Fruit fly (Drosophila melanogaster): ENCODE measurements around the gene CG6923.

The CG6923 gene

DNA sequence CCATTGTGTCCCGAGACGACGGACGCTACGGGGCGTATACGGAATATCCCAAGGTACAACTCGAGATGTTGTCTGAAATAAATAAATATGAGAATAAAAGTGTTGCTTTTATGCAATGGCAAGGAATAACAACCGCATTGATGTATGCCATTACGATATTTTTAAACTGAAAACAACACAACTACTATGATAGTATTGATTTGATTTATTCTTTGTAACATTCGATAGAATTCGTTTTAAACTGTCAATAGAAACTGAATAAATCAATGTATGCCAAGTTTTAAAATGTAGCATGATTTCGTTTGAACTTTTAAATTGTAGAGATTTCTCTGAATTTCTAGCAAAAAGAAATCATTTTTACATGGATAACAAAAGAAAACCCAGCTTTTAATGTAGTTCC lies 53.6 kb downstream of the CG6923 start, which contains the start of gene CG14717:
CG14717 (plus strand) TSS at position 301 of the 400 bp plus-strand sequence.
- TF ChIP-seq Rel (GFP tag; optimal IDR thresholded peaks at IDR 0.05) (no peak), Rel (tag; optimal IDR thresholded peaks at IDR 0.05) (no peak), woc (GFP tag; optimal IDR thresholded peaks at IDR 0.05) (no peak), sv (GFP tag; optimal IDR thresholded peaks at IDR 0.05) (no peak), dmrt93B (GFP tag; optimal IDR thresholded peaks at IDR 0.05) (no peak), br (GFP tag; optimal IDR thresholded peaks at IDR 0.05) (no peak), N (GFP tag; optimal IDR thresholded peaks at IDR 0.05) (no peak), Mio (GFP tag; optimal IDR thresholded peaks at IDR 0.05) (no peak), lola (GFP tag; optimal IDR thresholded peaks at IDR 0.05) (no peak), CG32264 (GFP tag; optimal IDR thresholded peaks at IDR 0.05) (no peak), CG9705 (GFP tag; optimal IDR thresholded peaks at IDR 0.05) (no peak), psq (GFP tag; optimal IDR thresholded peaks at IDR 0.05) (no peak), OdsH (GFP tag; optimal IDR thresholded peaks at IDR 0.05) (no peak), ey (GFP tag; optimal IDR thresholded peaks at IDR 0.05) (no peak), dsf (GFP tag; optimal IDR thresholded peaks at IDR 0.05; ENCODE audit: borderline replicate concordance) (no peak), Vsx2 (GFP tag; optimal IDR thresholded peaks at IDR 0.05; ENCODE audit: partially characterized antibody) (no peak)

DNA sequence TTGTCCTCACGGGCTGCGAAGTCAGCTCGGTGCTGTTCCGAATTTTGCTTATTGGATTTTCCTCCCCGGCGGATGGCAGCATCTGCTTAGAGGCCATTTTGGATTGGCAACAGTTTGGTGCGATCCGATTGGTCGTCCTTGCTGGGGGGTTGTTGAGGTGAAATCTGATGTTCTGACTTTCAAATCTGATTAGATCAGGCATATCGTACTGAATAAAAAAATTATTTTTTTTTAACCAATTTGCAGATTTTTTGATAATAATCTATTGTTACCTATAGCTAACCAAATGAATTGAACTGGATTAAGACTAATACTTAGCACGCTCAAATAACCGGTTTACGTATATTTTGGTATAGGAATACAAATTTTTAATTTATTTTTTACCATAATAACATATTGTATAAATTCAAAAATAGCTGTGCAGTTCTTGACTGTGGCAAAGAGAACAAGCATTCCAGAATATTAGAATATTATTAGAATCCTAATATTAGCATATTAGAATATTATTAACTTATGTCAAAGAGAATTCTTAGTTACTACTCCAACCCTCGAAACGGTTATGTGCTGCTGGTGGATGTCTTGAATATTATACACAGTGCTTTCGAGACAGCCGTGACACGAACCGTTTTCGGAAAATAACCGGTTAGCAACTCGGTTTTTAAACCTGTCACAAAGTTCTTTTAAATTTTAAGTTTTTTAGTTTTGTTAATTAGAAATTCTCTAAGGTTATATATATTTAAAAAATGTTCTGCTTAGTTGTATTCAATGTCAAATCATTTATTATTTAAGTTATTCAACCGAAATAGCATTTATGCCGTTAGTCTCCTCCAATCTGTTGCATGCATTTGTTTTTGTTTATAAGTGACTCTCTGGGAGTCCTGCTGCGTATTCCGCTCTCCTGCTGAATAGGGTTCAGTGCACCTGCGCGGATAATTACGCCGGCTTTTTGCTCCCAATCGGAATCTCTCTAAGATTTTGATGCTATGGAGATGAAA lies 55.2 kb downstream of the CG6923 start, which contains the start of gene Fer3:
Fer3 (minus strand) TSS at position 1 of the 995 bp plus-strand sequence.
- TF ChIP-seq Myc (optimal IDR thresholded peaks at IDR 0.05) = peak; percentile 44
- no peak for TF ChIP-seq Sp1 (GFP tag; optimal IDR thresholded peaks at IDR 0.05)
